Fruit fly (Drosophila melanogaster) whole organism, pupa: Measurements from ENCODE around the gene side-III.
A peak's percentile ranks its signal among the peaks of the same experiment; 100 is the strongest.

ENCODE experiments used
- CG10348 ChIP-seq: fragments of 200-800 bp; sonication (Bioruptor generic); IDR thresholded peaks from 2 replicates; pipeline ENCODE4 v1.3.6; 2022; ENCODE audit warnings: missing biosample characterization, missing genetic modification characterization
- CG12605 ChIP-seq: fragments of 200-800 bp; sonication (Bioruptor generic); IDR thresholded peaks from 2 replicates; pipeline ENCODE4 v1.3.6; 2022; ENCODE audit warnings: missing biosample characterization, missing genetic modification characterization
- CG13204 ChIP-seq: fragments of 200-800 bp; sonication (Bioruptor generic); optimal IDR thresholded peaks from 2 replicates; lab custom pipeline; 2018; ENCODE audit warnings: missing biosample characterization, mild to moderate bottlenecking, missing genetic modification characterization, moderate library complexity
- CG14655 ChIP-seq: fragments of 200-800 bp; sonication (Bioruptor generic); optimal IDR thresholded peaks from 3 replicates; lab custom pipeline; 2017; ENCODE audit warnings: mild to moderate bottlenecking, missing biosample characterization, missing genetic modification reagents, missing genetic modification characterization
- CG15710 ChIP-seq: fragments of 200-800 bp; sonication (Bioruptor generic); optimal IDR thresholded peaks from 2 replicates; lab custom pipeline; 2018; ENCODE audit warnings: missing biosample characterization, mild to moderate bottlenecking, missing genetic modification characterization, moderate library complexity
- CG17806 ChIP-seq: fragments of 200-800 bp; sonication (Bioruptor generic); optimal IDR thresholded peaks from 2 replicates; lab custom pipeline; 2018; ENCODE audit warnings: missing biosample characterization, mild to moderate bottlenecking, missing genetic modification characterization, moderate library complexity
- CG32121 ChIP-seq: fragments of 200-800 bp; sonication (Bioruptor generic); IDR thresholded peaks from 2 replicates; pipeline ENCODE4 v1.3.6; 2022; ENCODE audit warnings: missing biosample characterization, missing genetic modification characterization
- CG34367 ChIP-seq: fragments of 200-800 bp; sonication (Bioruptor generic); optimal IDR thresholded peaks from 2 replicates; lab custom pipeline; 2018; ENCODE audit warnings: missing biosample characterization, mild to moderate bottlenecking, missing genetic modification characterization
- CG4496 ChIP-seq: fragments of 200-800 bp; sonication (Bioruptor generic); IDR thresholded peaks from 3 replicates; pipeline ENCODE4 v1.3.6; 2022; ENCODE audit warnings: missing biosample characterization, missing genetic modification characterization
- CG8159 ChIP-seq: fragments of 200-800 bp; sonication (Bioruptor generic); optimal IDR thresholded peaks from 3 replicates; lab custom pipeline; 2018; ENCODE audit warnings: missing biosample characterization, mild to moderate bottlenecking, missing genetic modification characterization, moderate library complexity
- CG8301 ChIP-seq: fragments of 200-800 bp; sonication (Bioruptor generic); optimal IDR thresholded peaks from 2 replicates; lab custom pipeline; 2018; ENCODE audit warnings: missing biosample characterization, mild to moderate bottlenecking, missing genetic modification characterization
- CG9948 ChIP-seq: fragments of 200-800 bp; sonication (Bioruptor generic); optimal IDR thresholded peaks from 2 replicates; lab custom pipeline; 2018; ENCODE audit warnings: missing biosample characterization, mild to moderate bottlenecking, missing genetic modification characterization, moderate library complexity
- D1 ChIP-seq: fragments of 200-800 bp; sonication (Bioruptor generic); optimal IDR thresholded peaks from 2 replicates; lab custom pipeline; 2018; ENCODE audit warnings: missing biosample characterization, mild to moderate bottlenecking, missing genetic modification characterization, moderate library complexity
- EcR ChIP-seq: fragments of 200-800 bp; sonication (Bioruptor generic); optimal IDR thresholded peaks from 3 replicates; lab custom pipeline; 2019; ENCODE audit warnings: missing biosample characterization, missing genetic modification characterization, mild to moderate bottlenecking, moderate library complexity, missing genetic modification reagents
- Ets98B ChIP-seq: fragments of 200-800 bp; sonication (Bioruptor generic); IDR thresholded peaks from 2 replicates; pipeline ENCODE4 v1.3.6; 2022; ENCODE audit warnings: missing biosample characterization, missing genetic modification characterization
- Pif1A ChIP-seq: fragments of 200-800 bp; sonication (Bioruptor generic); optimal IDR thresholded peaks from 3 replicates; lab custom pipeline; 2016; ENCODE audit warnings: missing biosample characterization, missing genetic modification characterization
- Pif1B ChIP-seq: fragments of 200-800 bp; sonication (Bioruptor generic); optimal IDR thresholded peaks from 3 replicates; lab custom pipeline; 2016; ENCODE audit warnings: missing biosample characterization, missing genetic modification characterization
- Snoo ChIP-seq: fragments of 200-800 bp; sonication (Bioruptor generic); optimal IDR thresholded peaks from 3 replicates; lab custom pipeline; 2017; ENCODE audit warnings: missing biosample characterization, mild to moderate bottlenecking, missing genetic modification characterization, inconsistent platforms
- fd96Ca ChIP-seq: fragments of 200-800 bp; sonication (Bioruptor generic); IDR thresholded peaks from 3 replicates; pipeline ENCODE4 v1.3.6; 2022; ENCODE audit warnings: missing biosample characterization, missing genetic modification characterization
- gl ChIP-seq: fragments of 200-800 bp; sonication (Bioruptor generic); optimal IDR thresholded peaks from 2 replicates; lab custom pipeline; 2018; ENCODE audit warnings: missing biosample characterization, mild to moderate bottlenecking, missing genetic modification characterization
- rn ChIP-seq: fragments of 200-800 bp; sonication (Bioruptor generic); IDR thresholded peaks from 2 replicates; pipeline ENCODE4 v1.3.6; 2022; ENCODE audit warnings: missing biosample characterization, missing genetic modification characterization

The side-III gene

DNA sequence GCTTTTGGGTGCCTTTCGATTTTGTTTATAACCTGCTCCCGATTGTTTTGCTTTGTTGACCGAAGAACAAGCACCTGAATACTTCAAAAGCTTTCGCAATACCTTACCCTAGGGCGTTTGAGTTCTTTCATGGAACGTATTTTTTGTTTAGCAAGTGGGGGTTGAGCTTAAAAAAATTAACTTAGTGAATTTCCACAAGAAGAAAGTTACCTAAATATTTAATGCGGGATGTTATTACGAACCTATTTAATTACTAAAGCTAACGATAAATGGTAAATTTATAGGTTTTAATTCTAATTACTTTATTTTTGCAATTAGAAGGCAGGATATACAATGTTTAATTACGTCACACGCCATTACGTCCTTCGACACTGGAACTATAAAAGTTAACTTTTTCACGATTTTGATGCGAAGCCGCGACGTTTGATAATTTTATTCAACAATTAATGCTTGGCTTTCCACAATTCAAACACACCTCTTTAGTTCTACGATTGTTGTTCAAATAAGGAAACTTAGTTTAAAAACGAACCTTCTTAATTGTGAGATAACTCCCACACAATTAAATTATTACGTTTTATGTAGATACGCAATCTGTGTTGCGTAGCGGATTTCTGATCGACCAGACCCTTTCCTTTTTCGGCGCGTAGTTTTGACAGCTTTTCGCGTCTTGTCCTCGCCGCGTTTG lies 98.0 kb downstream of the side-III start:
- peak; percentile 26 for TF ChIP-seq Pif1B (GFP tag; lab: Kevin White, UChicago)
- TF ChIP-seq CG8301, result peak; percentile 43
- TF ChIP-seq CG8159 (tag; lab: Kevin White, UChicago), result peak; percentile 35
- peak; percentile 67 for TF ChIP-seq CG14655
- TF ChIP-seq fd96Ca, result peak; percentile 59; the same call in 1 of the 3 replicates
- no peak for TF ChIP-seq CG34367 (tag; lab: Kevin White, UChicago)
- no peak for TF ChIP-seq CG13204
- no peak for TF ChIP-seq EcR
- peak; percentile 14 for TF ChIP-seq CG9948 (tag; lab: Kevin White, UChicago)
- no peak for TF ChIP-seq D1 (tag; lab: Kevin White, UChicago)
- TF ChIP-seq Ets98B (GFP tag; lab: Robert Waterston, UW), result peak; percentile 33
- peak; percentile 43 for TF ChIP-seq CG32121 (GFP tag; lab: Robert Waterston, UW)
- TF ChIP-seq CG17806, result peak; percentile 12
- TF ChIP-seq gl (tag; lab: Kevin White, UChicago), result no peak
- TF ChIP-seq CG4496 (GFP tag; lab: Robert Waterston, UW), result peak; percentile 21; the same call in 1 of the 3 replicates
- TF ChIP-seq Pif1A (GFP tag; lab: Kevin White, UChicago), result peak; percentile 24

DNA sequence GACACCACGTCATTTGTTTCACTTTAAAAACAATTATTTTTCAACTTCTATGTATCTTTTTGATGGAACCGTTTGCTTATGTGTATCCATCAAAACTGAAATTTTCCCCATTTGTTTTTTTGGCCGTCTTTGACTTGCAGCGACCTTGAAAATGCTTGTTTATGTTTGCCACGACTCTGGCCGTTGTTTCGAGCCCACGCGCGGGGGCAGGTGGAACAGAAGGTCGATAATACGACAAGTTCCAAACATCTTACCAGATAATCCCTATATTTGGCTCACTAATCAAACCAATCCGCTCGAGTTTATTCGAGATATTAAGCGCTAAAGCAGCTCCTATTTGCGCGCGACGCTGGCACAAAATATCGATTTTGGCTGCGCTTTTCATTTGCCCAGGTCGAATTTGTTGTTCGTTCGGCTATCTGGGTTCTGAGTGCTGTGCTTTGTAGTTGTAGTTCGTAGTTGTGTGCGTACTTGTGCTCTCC lies 98.6 kb downstream of the side-III start:
- TF ChIP-seq fd96Ca (no peak), Pif1B (GFP tag; lab: Kevin White, UChicago) (no peak), EcR (no peak), CG12605 (GFP tag; lab: Robert Waterston, UW) (no peak), CG17806 (no peak), Snoo (tag; lab: Kevin White, UChicago) (no peak), rn (no peak), Pif1A (GFP tag; lab: Kevin White, UChicago) (no peak), CG4496 (GFP tag; lab: Robert Waterston, UW) (no peak), CG13204 (no peak), CG14655 (no peak), CG9948 (tag; lab: Kevin White, UChicago) (no peak), CG10348 (GFP tag; lab: Robert Waterston, UW) (no peak), D1 (tag; lab: Kevin White, UChicago) (no peak)
- TF ChIP-seq, all 21 proteins: peak for 0

DNA sequence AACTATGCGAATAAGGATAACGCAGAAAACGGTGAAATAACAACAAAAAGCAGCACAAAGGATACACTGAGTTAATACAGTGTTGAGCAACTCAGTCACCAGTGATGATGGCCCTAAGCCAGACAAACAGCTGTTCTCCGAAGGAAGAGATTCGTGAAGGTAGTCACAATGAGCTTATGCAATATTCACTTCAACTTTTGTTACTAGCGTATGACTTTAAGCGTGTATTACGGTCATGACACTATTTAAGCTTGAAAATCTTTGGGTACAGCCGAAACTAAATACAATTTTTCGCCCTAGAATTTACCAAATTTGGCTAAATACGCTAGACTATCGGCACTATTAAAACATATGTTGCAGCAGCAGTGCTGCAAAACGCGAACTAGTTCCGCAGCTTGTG lies 103.1 kb downstream of the side-III start, which contains the start of the genes disp and ECSIT:
TSS of gene disp (minus strand) at position 97 of the 400 bp plus-strand sequence.
TSS of gene ECSIT (plus strand) at position 371 of the 400 bp plus-strand sequence.
- TF ChIP-seq CG34367 (tag; lab: Kevin White, UChicago), result peak; percentile 31
- TF ChIP-seq fd96Ca, result 0 out of 3 replicates have a peak, but pooled peaks have one; percentile 26
- no peak for TF ChIP-seq Ets98B (GFP tag; lab: Robert Waterston, UW)

DNA sequence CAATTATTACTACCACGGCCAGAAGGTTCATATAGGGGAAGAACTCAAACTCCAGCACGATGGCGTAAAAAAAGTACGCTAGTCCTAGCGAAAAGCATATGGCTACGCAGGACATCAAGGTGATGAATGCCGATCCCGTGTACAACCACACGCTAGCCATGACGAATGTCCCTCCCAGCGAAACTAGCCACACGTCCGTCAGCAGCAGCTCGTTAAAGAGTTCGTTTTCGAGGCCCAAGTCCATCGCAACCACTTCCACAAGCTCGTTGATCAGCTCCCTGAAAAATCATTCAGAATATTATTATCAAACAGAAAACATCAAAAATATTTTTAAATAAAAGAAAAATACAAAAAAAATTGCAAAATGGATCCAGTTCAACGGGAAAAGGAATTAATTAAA lies 106.3 kb downstream of the side-III start, which contains the start of gene CG34287:
TSS of gene CG34287 (plus strand) at position 301 of the 400 bp plus-strand sequence.
- no peak for TF ChIP-seq CG9948 (tag; lab: Kevin White, UChicago)
- no peak for TF ChIP-seq D1 (tag; lab: Kevin White, UChicago)
- TF ChIP-seq CG17806, result no peak
- no peak for TF ChIP-seq fd96Ca
- no peak for TF ChIP-seq CG8301
- no peak for TF ChIP-seq CG8159 (tag; lab: Kevin White, UChicago)
- no peak for TF ChIP-seq CG32121 (GFP tag; lab: Robert Waterston, UW)
- no peak for TF ChIP-seq CG13204
- no peak for TF ChIP-seq gl (tag; lab: Kevin White, UChicago)
- no peak for TF ChIP-seq CG10348 (GFP tag; lab: Robert Waterston, UW)
- no peak for TF ChIP-seq rn

DNA sequence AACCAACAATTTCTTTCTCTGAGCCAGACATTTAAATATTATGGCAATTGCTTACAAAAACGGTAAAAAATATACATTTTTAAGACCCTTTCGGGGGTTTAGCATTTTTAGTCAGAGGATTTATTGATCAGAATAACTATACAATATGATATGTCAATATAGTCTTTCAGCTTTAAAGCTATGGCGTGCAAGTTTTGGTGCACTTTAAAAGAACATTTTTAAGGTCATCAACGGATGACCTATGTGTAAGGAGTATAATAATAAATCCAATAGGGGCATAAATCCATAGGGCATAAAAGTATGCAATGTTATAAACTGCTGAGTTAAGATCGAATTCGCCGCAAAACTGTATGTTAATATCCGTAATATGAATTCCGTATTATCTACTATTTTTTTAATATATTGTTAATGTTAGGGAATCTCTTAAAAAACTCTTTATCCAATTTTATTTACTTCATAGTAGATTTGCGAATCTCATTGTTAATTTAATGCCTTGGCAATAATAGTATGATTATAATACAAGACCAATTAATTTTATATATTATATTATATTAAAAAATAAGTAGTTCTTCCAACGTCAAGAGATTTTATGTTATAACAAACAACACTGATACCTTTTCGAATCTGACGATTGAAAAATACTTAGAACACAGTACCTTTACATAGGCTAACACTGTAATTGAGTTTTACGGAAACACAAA lies 112.6 kb downstream of the side-III start, which contains the start of gene CG14676:
TSS of gene CG14676 (plus strand) at position 651 of the 701 bp plus-strand sequence.
- no peak for TF ChIP-seq CG32121 (GFP tag; lab: Robert Waterston, UW)
- TF ChIP-seq CG34367 (tag; lab: Kevin White, UChicago), result no peak
- TF ChIP-seq Pif1A (GFP tag; lab: Kevin White, UChicago), result no peak
- TF ChIP-seq CG8159 (tag; lab: Kevin White, UChicago), result no peak
- no peak for TF ChIP-seq CG14655
- TF ChIP-seq fd96Ca, result no peak
- TF ChIP-seq rn, result no peak
- no peak for TF ChIP-seq Snoo (tag; lab: Kevin White, UChicago)
- no peak for TF ChIP-seq Ets98B (GFP tag; lab: Robert Waterston, UW)
- TF ChIP-seq CG8301, result no peak
- TF ChIP-seq CG10348 (GFP tag; lab: Robert Waterston, UW), result no peak
- TF ChIP-seq CG4496 (GFP tag; lab: Robert Waterston, UW), result no peak
- TF ChIP-seq CG17806, result no peak
- no peak for TF ChIP-seq gl (tag; lab: Kevin White, UChicago)
- no peak for TF ChIP-seq CG15710 (tag; lab: Kevin White, UChicago)
- no peak for TF ChIP-seq EcR

DNA sequence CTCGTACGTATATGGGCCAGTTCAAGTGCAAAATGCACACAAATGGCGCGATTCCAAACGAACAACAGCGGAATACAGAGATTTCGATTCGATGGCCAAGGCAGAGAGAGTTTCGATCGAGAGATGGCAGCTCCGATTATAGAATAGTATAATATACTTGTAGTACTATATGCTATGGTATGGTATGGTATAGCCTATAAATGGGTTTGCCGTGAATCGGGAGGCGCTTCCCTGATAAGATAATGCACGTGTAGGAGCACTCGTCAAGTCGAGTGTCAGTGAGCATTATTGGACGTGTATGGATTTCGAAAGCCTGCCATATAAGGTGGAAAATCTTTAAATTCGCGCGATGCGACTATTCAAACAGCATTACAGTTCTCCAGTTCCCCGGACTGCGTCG lies 115.8 kb downstream of the side-III start:
- TF ChIP-seq CG4496 (GFP tag; lab: Robert Waterston, UW) (no peak), CG9948 (tag; lab: Kevin White, UChicago) (no peak), CG8159 (tag; lab: Kevin White, UChicago) (no peak), Pif1B (GFP tag; lab: Kevin White, UChicago) (no peak), Pif1A (GFP tag; lab: Kevin White, UChicago) (no peak), CG34367 (tag; lab: Kevin White, UChicago) (no peak)
- TF ChIP-seq, all 21 proteins: peak for 0
